Fruit fly (Drosophila melanogaster) whole organism, embryonic: ENCODE data around the gene CG11342.

Experiments used
- Awh ChIP-seq: fragments of 200-800 bp; sonication (Bioruptor generic); IDR thresholded peaks from 2 replicates; pipeline ENCODE4, ENCODE4 v1.3.6; 2022; ENCODE audit warnings: missing biosample characterization, missing genetic modification characterization
- CG10321 ChIP-seq: fragments of 200-800 bp; sonication (Bioruptor generic); IDR thresholded peaks from 2 replicates; pipeline ENCODE4 v1.3.6; 2022; ENCODE audit warnings: missing biosample characterization, missing genetic modification characterization
- CG10366 ChIP-seq: fragments of 200-800 bp; sonication (Bioruptor generic); IDR thresholded peaks from 2 replicates; pipeline ENCODE4 v1.3.6; 2022; ENCODE audit warnings: missing biosample characterization, missing genetic modification characterization
- CG10431 ChIP-seq: fragments of 200-800 bp; sonication (Bioruptor generic); optimal IDR thresholded peaks from 3 replicates; lab custom pipeline; 2018; ENCODE audit warnings: missing biosample characterization, mild to moderate bottlenecking, missing genetic modification characterization
- CG11093 ChIP-seq: fragments of 200-800 bp; sonication (Bioruptor generic); IDR thresholded peaks from 3 replicates; pipeline ENCODE4 v1.3.6; 2022; ENCODE audit warnings: missing biosample characterization, missing genetic modification characterization
- CG11456 ChIP-seq: fragments of 200-800 bp; sonication (Bioruptor generic); IDR thresholded peaks from 3 replicates; pipeline ENCODE4 v1.3.6; 2022; ENCODE audit warnings: missing biosample characterization, missing genetic modification characterization
- CG12391 ChIP-seq: fragments of 200-800 bp; sonication (Bioruptor generic); optimal IDR thresholded peaks from 3 replicates; lab custom pipeline; 2018; ENCODE audit warnings: missing biosample characterization, mild to moderate bottlenecking, missing genetic modification characterization, moderate library complexity
- CG13296 ChIP-seq: fragments of 200-800 bp; sonication (Bioruptor generic); optimal IDR thresholded peaks from 3 replicates; lab custom pipeline; 2018; ENCODE audit warnings: missing biosample characterization, mild to moderate bottlenecking, missing genetic modification characterization
- CG14965 ChIP-seq: fragments of 200-800 bp; sonication (Bioruptor generic); optimal IDR thresholded peaks from 2 replicates; lab custom pipeline; 2016; ENCODE audit warnings: missing biosample characterization, missing genetic modification characterization, borderline replicate concordance
- CG15269 ChIP-seq: fragments of 200-800 bp; sonication (Bioruptor generic); optimal IDR thresholded peaks from 2 replicates; lab custom pipeline; 2018; ENCODE audit warnings: missing biosample characterization, mild to moderate bottlenecking, missing genetic modification characterization, moderate library complexity
- CG15479 ChIP-seq: fragments of 200-800 bp; sonication (Bioruptor generic); optimal IDR thresholded peaks from 3 replicates; lab custom pipeline; 2019; ENCODE audit warnings: missing biosample characterization, mild to moderate bottlenecking, missing genetic modification characterization, moderate library complexity
- CG16815 ChIP-seq: fragments of 200-800 bp; sonication (Bioruptor generic); optimal IDR thresholded peaks from 3 replicates; lab custom pipeline; 2017; ENCODE audit warnings: missing biosample characterization, mild to moderate bottlenecking, missing genetic modification characterization
- CG17328 ChIP-seq: fragments of 200-800 bp; sonication (Bioruptor generic); IDR thresholded peaks from 2 replicates; pipeline ENCODE4 v1.3.6; 2022; ENCODE audit warnings: missing biosample characterization, missing genetic modification characterization
- CG17385 ChIP-seq: fragments of 200-800 bp; sonication (Bioruptor generic); optimal IDR thresholded peaks from 3 replicates; lab custom pipeline; 2018; ENCODE audit warnings: missing biosample characterization, mild to moderate bottlenecking, missing genetic modification characterization
- CG3065 ChIP-seq: fragments of 200-800 bp; sonication (Bioruptor generic); optimal IDR thresholded peaks from 2 replicates; lab custom pipeline; 2016; ENCODE audit warnings: missing biosample characterization, missing genetic modification characterization
- CG31388 ChIP-seq: fragments of 200-800 bp; sonication (Bioruptor generic); optimal IDR thresholded peaks from 2 replicates; lab custom pipeline; 2016; ENCODE audit warnings: missing biosample characterization, missing genetic modification characterization
- CG3838 ChIP-seq: fragments of 200-800 bp; sonication (Bioruptor generic); optimal IDR thresholded peaks from 3 replicates; lab custom pipeline; 2016; ENCODE audit warnings: missing biosample characterization, missing genetic modification characterization
- CG4328 ChIP-seq: fragments of 200-800 bp; sonication (Bioruptor generic); optimal IDR thresholded peaks from 3 replicates; lab custom pipeline; 2017; ENCODE audit warnings: missing biosample characterization, missing genetic modification reagents, missing genetic modification characterization
- CG43689 ChIP-seq: fragments of 200-800 bp; sonication (Bioruptor generic); IDR thresholded peaks from 2 replicates; pipeline ENCODE4 v1.3.6; 2022; ENCODE audit warnings: missing biosample characterization, missing genetic modification characterization
- CG4730 ChIP-seq: fragments of 200-800 bp; sonication (Bioruptor generic); IDR thresholded peaks from 2 replicates; pipeline ENCODE4 v1.3.6; 2022; ENCODE audit warnings: missing biosample characterization, missing genetic modification characterization
- CG6272 ChIP-seq: fragments of 200-800 bp; sonication (Bioruptor generic); IDR thresholded peaks from 2 replicates; pipeline ENCODE4 v1.3.6; 2022; ENCODE audit warnings: missing biosample characterization, missing genetic modification characterization
- CG7963 ChIP-seq: fragments of 200-800 bp; sonication (Bioruptor generic); IDR thresholded peaks from 3 replicates; pipeline ENCODE4 v1.3.6; 2022; ENCODE audit warnings: missing biosample characterization, missing genetic modification characterization; ENCODE audit not compliant: partially characterized antibody
- CG9932 ChIP-seq: fragments of 200-800 bp; sonication (Bioruptor generic); IDR thresholded peaks from 2 replicates; pipeline ENCODE4 v1.3.6; 2022; ENCODE audit warnings: missing biosample characterization, missing genetic modification characterization
- Camta ChIP-seq: fragments of 200-800 bp; sonication (Bioruptor generic); optimal IDR thresholded peaks from 2 replicates; lab custom pipeline; 2016; ENCODE audit warnings: missing biosample characterization, missing genetic modification characterization
- Dip3 ChIP-seq: fragments of 200-800 bp; sonication (Bioruptor generic); optimal IDR thresholded peaks from 3 replicates; lab custom pipeline; 2016; ENCODE audit warnings: missing biosample characterization, missing genetic modification characterization
- Dll ChIP-seq: fragments of 200-800 bp; sonication (Bioruptor generic); IDR thresholded peaks from 4 replicates; pipeline ENCODE4 v1.3.6; 2022; ENCODE audit warnings: missing biosample characterization, missing genetic modification characterization; ENCODE audit not compliant: partially characterized antibody
- Doc3 ChIP-seq: fragments of 200-800 bp; sonication (Bioruptor generic); IDR thresholded peaks from 3 replicates; pipeline ENCODE4 v1.3.6; 2022; ENCODE audit warnings: missing biosample characterization, missing genetic modification characterization; ENCODE audit not compliant: partially characterized antibody
- E2f1 ChIP-seq: fragments of 200-800 bp; sonication (Bioruptor generic); IDR thresholded peaks from 2 replicates; pipeline ENCODE4 v1.3.6; 2022; ENCODE audit warnings: missing biosample characterization, missing genetic modification characterization
- Kr ChIP-seq: fragments of 200-800 bp; sonication (Bioruptor generic); optimal IDR thresholded peaks from 2 replicates; lab custom pipeline; 2017; ENCODE audit warnings: missing biosample characterization, mild to moderate bottlenecking, missing genetic modification characterization
- Lhr ChIP-seq: fragments of 200-800 bp; sonication (Bioruptor generic); optimal IDR thresholded peaks from 3 replicates; lab custom pipeline; 2017; ENCODE audit warnings: mild to moderate bottlenecking, missing biosample characterization, missing genetic modification reagents, missing genetic modification characterization
- Med ChIP-seq: fragments of 200-800 bp; sonication (Bioruptor generic); peaks from one replicate; lab custom pipeline; 2016; ENCODE audit warnings: missing biosample characterization, missing genetic modification characterization, mild to moderate bottlenecking, inconsistent platforms, moderate library complexity
- Oaz ChIP-seq: fragments of 200-800 bp; sonication (Bioruptor generic); IDR thresholded peaks from 2 replicates; pipeline ENCODE4 v1.3.6; 2022; ENCODE audit warnings: missing biosample characterization, missing genetic modification characterization
- ash1 ChIP-seq: fragments of 200-800 bp; sonication (Bioruptor generic); optimal IDR thresholded peaks from 2 replicates; lab custom pipeline; 2018; ENCODE audit warnings: missing biosample characterization, mild to moderate bottlenecking, missing genetic modification characterization
- cg ChIP-seq: fragments of 200-800 bp; sonication (Bioruptor generic); optimal IDR thresholded peaks from 3 replicates; lab custom pipeline; 2019; ENCODE audit warnings: missing biosample characterization, mild to moderate bottlenecking, missing genetic modification characterization, moderate library complexity
- chm ChIP-seq: fragments of 200-800 bp; sonication (Bioruptor generic); IDR thresholded peaks from 2 replicates; pipeline ENCODE4 v1.3.6; 2022; ENCODE audit warnings: missing biosample characterization, missing genetic modification characterization
- da ChIP-seq: fragments of 200-800 bp; sonication (Bioruptor generic); optimal IDR thresholded peaks from 2 replicates; lab custom pipeline; 2016; ENCODE audit warnings: missing biosample characterization, missing genetic modification characterization
- dan ChIP-seq: fragments of 200-800 bp; sonication (Bioruptor generic); IDR thresholded peaks from 2 replicates; pipeline ENCODE4 v1.3.6; 2022; ENCODE audit warnings: missing biosample characterization, missing genetic modification characterization
- dpn ChIP-seq, 2 experiments: fragments of 200-800 bp; sonication (Bioruptor generic); optimal IDR thresholded peaks; 3 replicates each; lab custom pipeline; 2016; ENCODE audit warnings: missing biosample characterization in 2 of 2, missing genetic modification characterization in 2 of 2
- fu2 ChIP-seq: fragments of 200-800 bp; sonication (Bioruptor generic); optimal IDR thresholded peaks from 2 replicates; lab custom pipeline; 2016; ENCODE audit warnings: missing biosample characterization, missing genetic modification characterization
- gcm ChIP-seq: fragments of 200-800 bp; sonication (Bioruptor generic); optimal IDR thresholded peaks from 2 replicates; lab custom pipeline; 2019; ENCODE audit warnings: missing biosample characterization, mild to moderate bottlenecking, missing genetic modification characterization, moderate library complexity
- gcm2 ChIP-seq: fragments of 200-800 bp; sonication (Bioruptor generic); optimal IDR thresholded peaks from 2 replicates; lab custom pipeline; 2016; ENCODE audit warnings: missing biosample characterization, missing genetic modification characterization
- ind ChIP-seq: fragments of 200-800 bp; sonication (Bioruptor generic); optimal IDR thresholded peaks from 3 replicates; lab custom pipeline; 2016; ENCODE audit warnings: missing biosample characterization, missing genetic modification characterization
- inv ChIP-seq: fragments of 200-800 bp; sonication (Bioruptor generic); IDR thresholded peaks from 2 replicates; pipeline ENCODE4 v1.3.6; 2022; ENCODE audit warnings: missing biosample characterization, missing genetic modification characterization; ENCODE audit not compliant: partially characterized antibody
- lbe ChIP-seq: fragments of 200-800 bp; sonication (Bioruptor generic); optimal IDR thresholded peaks from 2 replicates; lab custom pipeline; 2016; ENCODE audit warnings: missing biosample characterization, mild to moderate bottlenecking, missing genetic modification characterization
- pum ChIP-seq: fragments of 200-800 bp; sonication (Bioruptor generic); optimal IDR thresholded peaks from 2 replicates; lab custom pipeline; 2016; ENCODE audit warnings: missing biosample characterization, missing genetic modification characterization
- pzg ChIP-seq: fragments of 200-800 bp; sonication (Bioruptor generic); optimal IDR thresholded peaks from 3 replicates; lab custom pipeline; 2018; ENCODE audit warnings: missing biosample characterization, mild to moderate bottlenecking, missing genetic modification characterization, moderate library complexity
- tin ChIP-seq: fragments of 200-800 bp; sonication (Bioruptor generic); optimal IDR thresholded peaks from 3 replicates; lab custom pipeline; 2016; ENCODE audit warnings: missing biosample characterization, missing genetic modification characterization
- twi ChIP-seq: fragments of 200-800 bp; optimal IDR thresholded peaks from 2 replicates; lab custom pipeline; 2019; ENCODE audit warnings: missing biosample characterization, mild to moderate bottlenecking, missing genetic modification characterization, moderate library complexity
- wdn ChIP-seq: fragments of 200-800 bp; sonication (Bioruptor generic); IDR thresholded peaks from 2 replicates; pipeline ENCODE4 v1.3.6; 2022; ENCODE audit warnings: missing biosample characterization, missing genetic modification characterization

Gene CG11342

dm6 chr3L:4363887-4364794, 3.1 kb downstream of the CG11342 start, which contains the start of the genes Cip4 and mRpS6 (continued):
- TF ChIP-seq CG11093 (GFP tag; lab: Robert Waterston, UW) = no peak
- peak; percentile 86 for TF ChIP-seq CG17328
- peak; percentile 61; the same call in 1 of the 2 replicates for TF ChIP-seq CG43689 (GFP tag; lab: Robert Waterston, UW)
- peak; percentile 62 for TF ChIP-seq CG4730 (GFP tag; lab: Robert Waterston, UW)
- TF ChIP-seq CG4328 (GFP tag; lab: Kevin White, UChicago) = no peak
- TF ChIP-seq CG31388 = no peak
- TF ChIP-seq CG15479 (GFP tag; lab: Kevin White, UChicago) = peak; percentile 51
- TF ChIP-seq CG3065 (GFP tag; lab: Kevin White, UChicago) = peak; percentile 47
- TF ChIP-seq CG10321 (GFP tag; lab: Robert Waterston, UW) = no peak
- no peak for TF ChIP-seq CG6272 (GFP tag; lab: Robert Waterston, UW)
- peak; percentile 95 for TF ChIP-seq CG9932 (GFP tag; lab: Robert Waterston, UW)
- TF ChIP-seq Kr (GFP tag; lab: Kevin White, UChicago) = peak; percentile 89
- peak; percentile 65 for TF ChIP-seq Dll
- TF ChIP-seq ash1 (GFP tag; lab: Kevin White, UChicago) = peak; percentile 3
- no peak for TF ChIP-seq Camta
- peak; percentile 75 for TF ChIP-seq CG16815
- no peak for TF ChIP-seq inv (GFP tag; lab: Robert Waterston, UW)
- peak; percentile 69 for TF ChIP-seq cg
- peak; percentile 85 for TF ChIP-seq CG11456
- TF ChIP-seq CG14965 = no peak
- TF ChIP-seq dan (GFP tag; lab: Robert Waterston, UW) = no peak
- TF ChIP-seq Med = peak; percentile 89
- peak; percentile 1 for TF ChIP-seq gcm2 (GFP tag; lab: Kevin White, UChicago)
- TF ChIP-seq Dip3 (GFP tag; lab: Kevin White, UChicago) = peak; percentile 62
- TF ChIP-seq CG13296 (GFP tag; lab: Kevin White, UChicago) = peak; percentile 69
- peak; percentile 79 for TF ChIP-seq gcm (GFP tag; lab: Kevin White, UChicago)
- TF ChIP-seq pum (GFP tag; lab: Kevin White, UChicago) = peak; percentile 43
- peak; percentile 75 for TF ChIP-seq pzg
- peak; percentile 73 for TF ChIP-seq twi (tag; lab: Kevin White, UChicago)
- peak; percentile 53 for TF ChIP-seq CG10431 (GFP tag; lab: Kevin White, UChicago)
- peak; percentile 25 for TF ChIP-seq CG3838 (GFP tag; lab: Kevin White, UChicago)
- TF ChIP-seq E2f1 (GFP tag; lab: Robert Waterston, UW) = peak; percentile 84
- TF ChIP-seq chm (GFP tag; lab: Robert Waterston, UW) = peak; percentile 86
- peak; percentile 90 for TF ChIP-seq CG10366
- peak in 1 of 2 experiments; percentile 87 for TF ChIP-seq dpn (GFP tag; optimal IDR thresholded peaks at IDR 0.05; lab: Kevin White, UChicago)
- no peak for TF ChIP-seq da (GFP tag; lab: Kevin White, UChicago)
- TF ChIP-seq wdn (GFP tag; lab: Robert Waterston, UW) = peak; percentile 74
- TF ChIP-seq Awh (GFP tag; lab: Robert Waterston, UW) = 0 out of 2 replicates have a peak, but pooled peaks have one; percentile 54
- 0 out of 3 replicates have a peak, but pooled peaks have one; percentile 34 for TF ChIP-seq CG7963
- TF ChIP-seq CG17385 (GFP tag; lab: Kevin White, UChicago) = peak; percentile 82
- no peak for TF ChIP-seq lbe (GFP tag; lab: Kevin White, UChicago)
- TF ChIP-seq CG12391 (tag; lab: Kevin White, UChicago) = peak; percentile 92
- TF ChIP-seq ind (GFP tag; lab: Kevin White, UChicago) = no peak
- peak; percentile 77 for TF ChIP-seq Oaz (GFP tag; lab: Robert Waterston, UW)
- TF ChIP-seq Doc3 = peak; percentile 49; the same call in 1 of the 3 replicates
- TF ChIP-seq tin (GFP tag; lab: Kevin White, UChicago) = no peak
- peak; percentile 48 for TF ChIP-seq Lhr
- TF ChIP-seq CG15269 (tag; lab: Kevin White, UChicago) = peak; percentile 89
- TF ChIP-seq fu2 (GFP tag; lab: Kevin White, UChicago) = peak; percentile 10
